Fruit fly (Drosophila melanogaster) whole organism, wandering third instar larva: Measurements from ENCODE around the gene Snx3.

Experiments
- Abd-B ChIP-seq: fragments of >200 bp; optimal IDR thresholded peaks from 2 replicates; lab custom pipeline; 2017; ENCODE audit warnings: missing biosample characterization, missing genetic modification characterization
- CG32264 ChIP-seq: fragments of 200-800 bp; sonication (Bioruptor generic); optimal IDR thresholded peaks from 2 replicates; lab custom pipeline; 2016; ENCODE audit warnings: missing biosample characterization, missing genetic modification characterization
- CrebA ChIP-seq: fragments of 200-800 bp; sonication (Bioruptor generic); optimal IDR thresholded peaks from 2 replicates; lab custom pipeline; 2016; ENCODE audit warnings: missing biosample characterization, mild to moderate bottlenecking, missing genetic modification characterization, borderline replicate concordance
- Dfd ChIP-seq: fragments of >200 bp; optimal IDR thresholded peaks from 2 replicates; lab custom pipeline; 2017; ENCODE audit warnings: missing biosample characterization, missing genetic modification characterization
- Dif ChIP-seq: fragments of 200-275, 200-300 bp; sonication (Bioruptor generic); optimal IDR thresholded peaks from 2 replicates; lab custom pipeline; 2018; ENCODE audit warnings: missing biosample characterization, missing genetic modification characterization; ENCODE audit not compliant: partially characterized antibody
- HLH106 ChIP-seq: fragments of 200-800 bp; optimal IDR thresholded peaks from 3 replicates; lab custom pipeline; 2019; ENCODE audit warnings: missing biosample characterization, mild to moderate bottlenecking, missing genetic modification characterization, moderate library complexity
- Hr78 ChIP-seq: fragments of >200 bp; optimal IDR thresholded peaks from 2 replicates; lab custom pipeline; 2017; ENCODE audit warnings: missing biosample characterization, missing genetic modification characterization
- Jra ChIP-seq: sonication (Bioruptor generic); optimal IDR thresholded peaks from 2 replicates; lab custom pipeline; 2016; ENCODE audit warnings: missing biosample characterization, missing genetic modification characterization
- Mio ChIP-seq: sonication (Bioruptor generic); optimal IDR thresholded peaks from 2 replicates; lab custom pipeline; 2016; ENCODE audit warnings: missing biosample characterization, missing genetic modification characterization
- N ChIP-seq: fragments of >200 bp; optimal IDR thresholded peaks from 2 replicates; lab custom pipeline; 2018; ENCODE audit warnings: missing biosample characterization, missing external identifiers, missing genetic modification characterization
- OdsH ChIP-seq: fragments of 200-800 bp; sonication (Bioruptor generic); optimal IDR thresholded peaks from 2 replicates; lab custom pipeline; 2016; ENCODE audit warnings: missing biosample characterization, mild to moderate bottlenecking, missing genetic modification characterization
- Rel ChIP-seq, 2 experiments: fragments of 200-800 bp; sonication (Bioruptor generic) in 1 of 2; optimal IDR thresholded peaks; 2 replicates in 1 of 2; 3 replicates in 1 of 2; lab custom pipeline; 2016 to 2019; ENCODE audit warnings: mild to moderate bottlenecking in 2 of 2, missing biosample characterization in 2 of 2, missing genetic modification characterization in 2 of 2, moderate library complexity in 1 of 2
- Sp1 ChIP-seq: fragments of 200-800 bp; sonication (Bioruptor generic); optimal IDR thresholded peaks from 3 replicates; lab custom pipeline; 2019; ENCODE audit warnings: missing biosample characterization, mild to moderate bottlenecking, missing genetic modification characterization, moderate library complexity
- dl ChIP-seq, 2 experiments: fragments of 175-275, 200-275 bp in 1 of 2; fragments of 200-275 bp in 1 of 2; sonication (Bioruptor generic); optimal IDR thresholded peaks; lab custom pipeline; 2018; ENCODE audit warnings: mild to moderate bottlenecking in 2 of 2, missing biosample characterization in 2 of 2, missing genetic modification characterization in 2 of 2, moderate library complexity in 2 of 2; ENCODE audit not compliant: partially characterized antibody in 2 of 2, insufficient read depth in 1 of 2
- dmrt93B ChIP-seq: fragments of 200-800 bp; sonication (Bioruptor generic); optimal IDR thresholded peaks from 2 replicates; lab custom pipeline; 2018; ENCODE audit warnings: missing biosample characterization, mild to moderate bottlenecking, missing genetic modification characterization
- ey ChIP-seq: fragments of 200-800 bp; sonication (Bioruptor generic); optimal IDR thresholded peaks from 2 replicates; lab custom pipeline; 2016; ENCODE audit warnings: missing biosample characterization, missing genetic modification characterization
- foxo ChIP-seq, 2 experiments: fragments of 200-800 bp; sonication (Bioruptor generic); optimal IDR thresholded peaks; 2 replicates in 1 of 2; 3 replicates in 1 of 2; lab custom pipeline; 2016 to 2017; ENCODE audit warnings: missing biosample characterization in 2 of 2, missing genetic modification characterization in 2 of 2
- fru ChIP-seq: fragments of 200-800 bp; sonication (Bioruptor generic); optimal IDR thresholded peaks from 3 replicates; lab custom pipeline; 2016; ENCODE audit warnings: missing biosample characterization, mild to moderate bottlenecking, missing genetic modification characterization
- h ChIP-seq: fragments of 200-800 bp; sonication (Bioruptor generic); optimal IDR thresholded peaks from 3 replicates; lab custom pipeline; 2016; ENCODE audit warnings: missing biosample characterization, mild to moderate bottlenecking, missing genetic modification characterization
- jim ChIP-seq: fragments of 175-275, 200-325 bp; sonication (Bioruptor generic); optimal IDR thresholded peaks from 2 replicates; lab custom pipeline; 2016; ENCODE audit warnings: missing biosample characterization, mild to moderate bottlenecking, missing genetic modification characterization
- lola ChIP-seq: fragments of >200 bp; optimal IDR thresholded peaks from 2 replicates; lab custom pipeline; 2017; ENCODE audit warnings: missing biosample characterization, missing genetic modification characterization
- pan ChIP-seq: fragments of >200 bp; optimal IDR thresholded peaks from 2 replicates; lab custom pipeline; 2017
- rgr ChIP-seq: fragments of 200-800 bp; sonication (Bioruptor generic); optimal IDR thresholded peaks from 3 replicates; lab custom pipeline; 2016; ENCODE audit warnings: missing biosample characterization, mild to moderate bottlenecking, missing genetic modification characterization
- sage ChIP-seq: fragments of 200-800 bp; sonication (Bioruptor generic); optimal IDR thresholded peaks from 2 replicates; lab custom pipeline; 2016; ENCODE audit warnings: missing biosample characterization, mild to moderate bottlenecking, missing genetic modification characterization
- sv ChIP-seq: fragments of 200-800 bp; sonication (Bioruptor generic); optimal IDR thresholded peaks from 3 replicates; lab custom pipeline; 2016; ENCODE audit warnings: missing biosample characterization, missing genetic modification characterization
- tai ChIP-seq: sonication (Bioruptor generic); optimal IDR thresholded peaks from 2 replicates; lab custom pipeline; 2016; ENCODE audit warnings: missing biosample characterization, missing genetic modification characterization
- woc ChIP-seq: sonication (Bioruptor generic); optimal IDR thresholded peaks from 2 replicates; lab custom pipeline; 2016; ENCODE audit warnings: missing biosample characterization, mild to moderate bottlenecking, missing genetic modification characterization

Gene Snx3

dm6 chr3R:12634617-12635016 is 6.8 kb downstream of the Snx3 start, which contains the start of gene CG11598:
CG11598 (plus strand) TSS chr3R:12634917.
- TF ChIP-seq N (GFP tag; lab: Kevin White, UChicago), result no peak
- TF ChIP-seq rgr, result no peak
- no peak for TF ChIP-seq h (GFP tag; lab: Kevin White, UChicago)
- TF ChIP-seq Dif (GFP tag; lab: Kevin White, UChicago), result no peak
- TF ChIP-seq Dfd, result no peak
- no peak for TF ChIP-seq ey
- no peak for TF ChIP-seq lola (GFP tag; lab: Kevin White, UChicago)
- TF ChIP-seq OdsH (GFP tag; lab: Kevin White, UChicago), result no peak
- no peak for TF ChIP-seq tai (GFP tag; lab: Kevin White, UChicago)
- no peak for TF ChIP-seq Jra (GFP tag; lab: Kevin White, UChicago)
- TF ChIP-seq HLH106 (tag; lab: Kevin White, UChicago), result no peak
- no peak for TF ChIP-seq sage (GFP tag; lab: Kevin White, UChicago)
- no peak for TF ChIP-seq Hr78

- TF ChIP-seq Rel (GFP tag; optimal IDR thresholded peaks at IDR 0.05; lab: Kevin White, UChicago) (no peak), Rel (tag; optimal IDR thresholded peaks at IDR 0.05; lab: Kevin White, UChicago) (no peak), Mio (GFP tag; lab: Kevin White, UChicago) (no peak), sv (GFP tag; lab: Kevin White, UChicago) (no peak), Hr78 (no peak), jim (no peak), Abd-B (GFP tag; lab: Kevin White, UChicago) (no peak), Dif (GFP tag; lab: Kevin White, UChicago) (no peak), dl (GFP tag; optimal IDR thresholded peaks at IDR 0.05; lab: Kevin White, UChicago; ENCODE audit: insufficient read depth in 1 of 2, partially characterized antibody in 2 of 2) (no peak), CrebA (GFP tag; lab: Kevin White, UChicago) (no peak), fru (no peak), Sp1 (GFP tag; lab: Kevin White, UChicago) (no peak)
These were observed 8.4 kb downstream of the Snx3 start, which contains the start of gene CG11600 for dm6 chr3R:12636240-12636639. CG11600 (plus strand) TSS chr3R:12636540.

dm6 chr3R:12637961-12638531 is 10.2 kb downstream of the Snx3 start, which contains the start of gene CG11608:
CG11608 (plus strand) TSS chr3R:12638481.
- no peak for TF ChIP-seq foxo (GFP tag; optimal IDR thresholded peaks at IDR 0.05; lab: Kevin White, UChicago)
- TF ChIP-seq CG32264 (GFP tag; lab: Kevin White, UChicago), result no peak
- no peak for TF ChIP-seq pan (lab: Kevin White, UChicago)
- no peak for TF ChIP-seq fru
- no peak for TF ChIP-seq woc (GFP tag; lab: Kevin White, UChicago)
- TF ChIP-seq lola (GFP tag; lab: Kevin White, UChicago), result no peak
- TF ChIP-seq tai (GFP tag; lab: Kevin White, UChicago), result no peak
- TF ChIP-seq N (GFP tag; lab: Kevin White, UChicago), result no peak
- TF ChIP-seq, all 38 proteins: peak for 0

dm6 chr3R:12641620-12642019 is 13.8 kb downstream of the Snx3 start:
- TF ChIP-seq Dfd (no peak), OdsH (GFP tag; lab: Kevin White, UChicago) (no peak), CG32264 (GFP tag; lab: Kevin White, UChicago) (no peak)

- TF ChIP-seq N (GFP tag; lab: Kevin White, UChicago), result no peak
- TF ChIP-seq Rel (GFP tag; optimal IDR thresholded peaks at IDR 0.05; lab: Kevin White, UChicago), result no peak
- TF ChIP-seq Rel (tag; optimal IDR thresholded peaks at IDR 0.05; lab: Kevin White, UChicago), result no peak
- TF ChIP-seq HLH106 (tag; lab: Kevin White, UChicago), result no peak
- no peak for TF ChIP-seq Abd-B (GFP tag; lab: Kevin White, UChicago)
- TF ChIP-seq OdsH (GFP tag; lab: Kevin White, UChicago), result no peak
These were observed 14.3 kb downstream of the Snx3 start, which contains the start of gene CG6753 for dm6 chr3R:12642051-12642532. CG6753 (minus strand) TSS chr3R:12642482.

dm6 chr3R:12644621-12645310 is 16.9 kb downstream of the Snx3 start:
- TF ChIP-seq jim (no peak), lola (GFP tag; lab: Kevin White, UChicago) (no peak), dmrt93B (GFP tag; lab: Kevin White, UChicago) (no peak), N (GFP tag; lab: Kevin White, UChicago) (no peak), sv (GFP tag; lab: Kevin White, UChicago) (no peak), pan (lab: Kevin White, UChicago) (no peak), h (GFP tag; lab: Kevin White, UChicago) (no peak), HLH106 (tag; lab: Kevin White, UChicago) (peak; percentile 15), OdsH (GFP tag; lab: Kevin White, UChicago) (no peak)
